Fruit fly (Drosophila melanogaster) whole organism, embryonic: ENCODE data around the gene yellow-f.

Source experiments
- Abd-B ChIP-seq: fragments of 200-800 bp; sonication (Bioruptor generic); optimal IDR thresholded peaks from 2 replicates; lab custom pipeline; 2018; ENCODE audit warnings: missing biosample characterization, mild to moderate bottlenecking, missing genetic modification characterization, moderate library complexity
- CG10462 ChIP-seq: fragments of 200-800 bp; sonication (Bioruptor generic); optimal IDR thresholded peaks from 2 replicates; lab custom pipeline; 2016; ENCODE audit warnings: missing biosample characterization, missing genetic modification characterization
- CG14441 ChIP-seq: fragments of 200-800 bp; sonication (Bioruptor generic); IDR thresholded peaks from 2 replicates; pipeline ENCODE4 v1.3.6; 2022; ENCODE audit warnings: missing biosample characterization, missing genetic modification characterization
- CG15514 ChIP-seq: fragments of 200-800 bp; sonication (Bioruptor generic); optimal IDR thresholded peaks from 3 replicates; lab custom pipeline; 2017; ENCODE audit warnings: missing biosample characterization, missing genetic modification characterization, mild to moderate bottlenecking, moderate library complexity, missing genetic modification reagents
- CG17568 ChIP-seq: fragments of 200-800 bp; sonication (Bioruptor generic); optimal IDR thresholded peaks from 2 replicates; lab custom pipeline; 2018; ENCODE audit warnings: missing biosample characterization, mild to moderate bottlenecking, missing genetic modification characterization, moderate library complexity
- CG3065 ChIP-seq: fragments of 200-800 bp; sonication (Bioruptor generic); optimal IDR thresholded peaks from 2 replicates; lab custom pipeline; 2016; ENCODE audit warnings: missing biosample characterization, missing genetic modification characterization
- CG32532 ChIP-seq: fragments of 200-800 bp; sonication (Bioruptor generic); IDR thresholded peaks from 2 replicates; pipeline ENCODE4 v1.3.6; 2022; ENCODE audit warnings: missing biosample characterization, missing genetic modification characterization
- CG3838 ChIP-seq: fragments of 200-800 bp; sonication (Bioruptor generic); optimal IDR thresholded peaks from 3 replicates; lab custom pipeline; 2016; ENCODE audit warnings: missing biosample characterization, missing genetic modification characterization
- CG4328 ChIP-seq: fragments of 200-800 bp; sonication (Bioruptor generic); optimal IDR thresholded peaks from 3 replicates; lab custom pipeline; 2017; ENCODE audit warnings: missing biosample characterization, missing genetic modification reagents, missing genetic modification characterization
- CG7372 ChIP-seq: fragments of 200-800 bp; sonication (Bioruptor generic); IDR thresholded peaks from 2 replicates; pipeline ENCODE4 v1.3.6; 2022; ENCODE audit warnings: missing biosample characterization, missing genetic modification characterization
- CG7556 ChIP-seq: fragments of 200-800 bp; sonication (Bioruptor generic); optimal IDR thresholded peaks from 2 replicates; lab custom pipeline; 2017; ENCODE audit warnings: missing biosample characterization, mild to moderate bottlenecking, missing genetic modification characterization
- CG7786 ChIP-seq: fragments of 200-800 bp; sonication (Bioruptor generic); optimal IDR thresholded peaks from 2 replicates; lab custom pipeline; 2016; ENCODE audit warnings: missing biosample characterization, missing genetic modification characterization
- CG8290 ChIP-seq, 3 experiments: fragments of 200-800 bp; sonication (Bioruptor generic); optimal IDR thresholded peaks; 2 replicates each; lab custom pipeline; 2016 to 2019; ENCODE audit warnings: missing biosample characterization in 3 of 3, missing genetic modification characterization in 3 of 3, mild to moderate bottlenecking in 2 of 3, moderate library complexity in 1 of 3
- Camta ChIP-seq: fragments of 200-800 bp; sonication (Bioruptor generic); optimal IDR thresholded peaks from 2 replicates; lab custom pipeline; 2016; ENCODE audit warnings: missing biosample characterization, missing genetic modification characterization
- D ChIP-seq, 2 experiments: fragments of 200-800 bp in 1 of 2; fragments of >200 bp in 1 of 2; sonication (Bioruptor generic) in 1 of 2; optimal IDR thresholded peaks; 2 replicates in 1 of 2; 3 replicates in 1 of 2; lab custom pipeline; 2017; ENCODE audit warnings: mild to moderate bottlenecking in 1 of 2, missing biosample characterization in 1 of 2, missing genetic modification characterization in 1 of 2, missing genetic modification reagents in 1 of 2
- H15 ChIP-seq: fragments of 200-800 bp; sonication (Bioruptor generic); IDR thresholded peaks from 3 replicates; pipeline ENCODE4 v1.3.6; 2022; ENCODE audit warnings: missing biosample characterization, missing genetic modification characterization
- Hand ChIP-seq: fragments of 200-800 bp; sonication (Bioruptor generic); optimal IDR thresholded peaks from 2 replicates; lab custom pipeline; 2017; ENCODE audit warnings: mild to moderate bottlenecking, missing biosample characterization, missing genetic modification reagents, missing genetic modification characterization
- HmgZ ChIP-seq: fragments of 200-800 bp; sonication (Bioruptor generic); optimal IDR thresholded peaks from 2 replicates; lab custom pipeline; 2018; ENCODE audit warnings: missing biosample characterization, mild to moderate bottlenecking, missing genetic modification characterization
- MBD-R2 ChIP-seq: fragments of 200-800 bp; sonication (Bioruptor generic); IDR thresholded peaks from 2 replicates; pipeline ENCODE4 v1.3.6; 2022; ENCODE audit warnings: missing biosample characterization, missing genetic modification characterization
- NfI ChIP-seq: fragments of 200-800 bp; sonication (Bioruptor generic); optimal IDR thresholded peaks from 3 replicates; lab custom pipeline; 2018; ENCODE audit warnings: missing biosample characterization, mild to moderate bottlenecking, missing genetic modification characterization, moderate library complexity
- Spps ChIP-seq: fragments of 200-800 bp; sonication (Bioruptor generic); optimal IDR thresholded peaks from 2 replicates; lab custom pipeline; 2018; ENCODE audit warnings: missing biosample characterization, mild to moderate bottlenecking, missing genetic modification characterization
- Sry-δ ChIP-seq: fragments of 200-800 bp; sonication (Bioruptor generic); optimal IDR thresholded peaks from 2 replicates; lab custom pipeline; 2016; ENCODE audit warnings: missing biosample characterization, missing genetic modification characterization
- ash1 ChIP-seq: fragments of 200-800 bp; sonication (Bioruptor generic); optimal IDR thresholded peaks from 2 replicates; lab custom pipeline; 2018; ENCODE audit warnings: missing biosample characterization, mild to moderate bottlenecking, missing genetic modification characterization
- cato ChIP-seq: fragments of 200-800 bp; sonication (Bioruptor generic); optimal IDR thresholded peaks from 2 replicates; lab custom pipeline; 2016; ENCODE audit warnings: missing biosample characterization, missing genetic modification characterization, borderline replicate concordance
- croc ChIP-seq: fragments of 200-800 bp; sonication (Bioruptor generic); conservative IDR thresholded peaks from 3 replicates; pipeline ENCODE4 v1.3.6; 2022; ENCODE audit warnings: missing biosample characterization, missing genetic modification characterization
- crp ChIP-seq, 2 experiments: fragments of 200-800 bp; sonication (Bioruptor generic); optimal IDR thresholded peaks; 2 replicates in 1 of 2; 3 replicates in 1 of 2; lab custom pipeline; 2017; ENCODE audit warnings: missing biosample characterization in 2 of 2, missing genetic modification characterization in 2 of 2, mild to moderate bottlenecking in 1 of 2, moderate library complexity in 1 of 2
- cwo ChIP-seq: fragments of 200-800 bp; sonication (Bioruptor generic); optimal IDR thresholded peaks from 3 replicates; lab custom pipeline; 2017; ENCODE audit warnings: missing biosample characterization, missing genetic modification characterization, mild to moderate bottlenecking, moderate library complexity, missing genetic modification reagents
- dmrt11E ChIP-seq: fragments of 200-800 bp; sonication (Bioruptor generic); optimal IDR thresholded peaks from 3 replicates; lab custom pipeline; 2018; ENCODE audit warnings: missing biosample characterization, mild to moderate bottlenecking, missing genetic modification characterization, moderate library complexity
- gcm ChIP-seq: fragments of 200-800 bp; sonication (Bioruptor generic); optimal IDR thresholded peaks from 2 replicates; lab custom pipeline; 2019; ENCODE audit warnings: missing biosample characterization, mild to moderate bottlenecking, missing genetic modification characterization, moderate library complexity
- gem ChIP-seq: fragments of 200-800 bp; sonication (Bioruptor generic); optimal IDR thresholded peaks from 2 replicates; lab custom pipeline; 2019; ENCODE audit warnings: missing biosample characterization, mild to moderate bottlenecking, missing genetic modification characterization, moderate library complexity
- lilli ChIP-seq: fragments of 200-800 bp; sonication (Bioruptor generic); optimal IDR thresholded peaks from 3 replicates; lab custom pipeline; 2016; ENCODE audit warnings: missing biosample characterization, missing genetic modification characterization
- lola ChIP-seq, 3 experiments: fragments of >200 bp in 2 of 3; fragments of 200-800 bp in 1 of 3; sonication (Bioruptor generic) in 1 of 3; optimal IDR thresholded peaks; 2 replicates each; lab custom pipeline; 2017 to 2019; ENCODE audit warnings: missing biosample characterization in 3 of 3, missing genetic modification characterization in 3 of 3, mild to moderate bottlenecking in 1 of 3, moderate library complexity in 1 of 3
- onecut ChIP-seq: fragments of 200-800 bp; sonication (Bioruptor generic); IDR thresholded peaks from 2 replicates; pipeline ENCODE4 v1.3.6; 2022; ENCODE audit warnings: missing biosample characterization, missing genetic modification characterization
- otp ChIP-seq: fragments of 200-800 bp; sonication (Bioruptor generic); IDR thresholded peaks from 3 replicates; pipeline ENCODE4, ENCODE4 v1.3.6; 2022; ENCODE audit warnings: missing biosample characterization, missing genetic modification characterization
- pita ChIP-seq: fragments of 200-800 bp; sonication (Bioruptor generic); optimal IDR thresholded peaks from 2 replicates; lab custom pipeline; 2017; ENCODE audit warnings: missing biosample characterization, mild to moderate bottlenecking, missing genetic modification characterization
- rib ChIP-seq: fragments of 200-800 bp; sonication (Bioruptor generic); IDR thresholded peaks from 2 replicates; pipeline ENCODE4 v1.3.6; 2022; ENCODE audit warnings: missing biosample characterization, missing genetic modification characterization
- sd ChIP-seq: fragments of 200-800 bp; sonication (Bioruptor generic); optimal IDR thresholded peaks from 3 replicates; lab custom pipeline; 2018; ENCODE audit warnings: missing biosample characterization, mild to moderate bottlenecking, missing genetic modification characterization, moderate library complexity
- sens ChIP-seq: fragments of 200-800 bp; sonication (Bioruptor generic); peaks from one replicate; lab custom pipeline; 2016; ENCODE audit warnings: missing biosample characterization, missing genetic modification characterization
- toy ChIP-seq: fragments of 200-800 bp; sonication (Bioruptor generic); IDR thresholded peaks from 2 replicates; pipeline ENCODE4 v1.3.6; 2022; ENCODE audit warnings: missing biosample characterization, missing genetic modification characterization
- zen ChIP-seq: fragments of 200-800 bp; sonication (Bioruptor generic); optimal IDR thresholded peaks from 3 replicates; lab custom pipeline; 2018; ENCODE audit warnings: missing biosample characterization, mild to moderate bottlenecking, missing genetic modification characterization, moderate library complexity

The yellow-f gene

DNA sequence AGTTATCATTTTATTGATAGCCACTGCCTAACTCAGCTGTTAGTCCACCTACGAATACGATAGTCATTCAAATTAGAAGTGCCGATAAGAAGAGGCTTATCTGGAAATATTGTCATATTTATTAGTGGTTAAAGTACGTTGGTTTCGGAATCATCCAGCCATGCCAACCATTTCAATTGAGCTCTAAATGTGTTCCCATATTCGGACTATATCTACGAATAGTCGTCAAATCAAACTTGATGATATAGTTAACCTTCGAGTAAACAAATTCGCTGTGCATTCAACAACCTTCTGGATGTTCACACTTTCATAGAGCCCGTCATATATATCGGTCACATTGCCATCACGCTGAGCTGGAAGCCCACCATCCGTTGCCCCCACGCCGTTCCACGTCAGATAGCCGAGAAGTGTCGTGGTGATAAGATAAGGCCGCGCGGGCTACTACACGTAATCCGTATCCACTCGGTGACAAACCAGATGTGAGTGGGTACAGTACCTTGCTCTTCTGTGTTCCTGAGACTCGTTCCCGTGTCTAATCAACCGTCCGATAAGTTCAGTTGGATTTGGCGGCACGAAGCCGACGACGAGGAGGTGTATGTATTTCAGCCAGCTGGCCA is 25.4 kb upstream of the yellow-f start (continued):
- TF ChIP-seq rib (0 out of 2 replicates have a peak, but pooled peaks have one; percentile 10), Hand (GFP tag; lab: Kevin White, UChicago) (peak; percentile 1), pita (GFP tag; lab: Kevin White, UChicago) (no peak), dmrt11E (tag; lab: Kevin White, UChicago) (no peak), CG7556 (no peak), cwo (GFP tag; lab: Kevin White, UChicago) (no peak), cato (GFP tag; lab: Kevin White, UChicago) (no peak), CG4328 (GFP tag; lab: Kevin White, UChicago) (no peak), CG7786 (no peak), ash1 (GFP tag; lab: Kevin White, UChicago) (no peak), CG10462 (GFP tag; lab: Kevin White, UChicago) (no peak), D (optimal IDR thresholded peaks at IDR 0.05; lab: Kevin White, UChicago) (no peak), D (GFP tag; optimal IDR thresholded peaks at IDR 0.05; lab: Kevin White, UChicago) (no peak), HmgZ (tag; lab: Kevin White, UChicago) (peak; percentile 28), NfI (GFP tag; lab: Kevin White, UChicago) (no peak), sens (no peak), CG17568 (GFP tag; lab: Kevin White, UChicago) (no peak), CG3065 (no peak), Camta (GFP tag; lab: Kevin White, UChicago) (no peak), CG14441 (GFP tag; lab: Robert Waterston, UW) (no peak), gem (tag; lab: Kevin White, UChicago) (no peak), zen (tag; lab: Kevin White, UChicago) (no peak), otp (GFP tag; lab: Robert Waterston, UW) (no peak), toy (GFP tag; lab: Robert Waterston, UW) (no peak), CG7372 (no peak), gcm (GFP tag; lab: Kevin White, UChicago) (no peak), CG3838 (GFP tag; lab: Kevin White, UChicago) (no peak), lilli (GFP tag; lab: Kevin White, UChicago) (no peak), croc (GFP tag; lab: Robert Waterston, UW) (no peak), CG32532 (GFP tag; lab: Robert Waterston, UW) (0 out of 2 replicates have a peak, but pooled peaks have one; percentile 8), H15 (GFP tag; lab: Robert Waterston, UW) (no peak), sd (no peak), CG8290 (GFP tag; optimal IDR thresholded peaks at IDR 0.05; lab: Kevin White, UChicago) (no peak), CG8290 (tag; optimal IDR thresholded peaks at IDR 0.05; lab: Kevin White, UChicago) (no peak), Abd-B (GFP tag; lab: Kevin White, UChicago) (no peak), lola (GFP tag; optimal IDR thresholded peaks at IDR 0.05; lab: Kevin White, UChicago) (no peak), CG15514 (GFP tag; lab: Kevin White, UChicago) (no peak), Sry-δ (GFP tag; lab: Kevin White, UChicago) (no peak), Spps (tag; lab: Kevin White, UChicago) (no peak), crp (GFP tag; optimal IDR thresholded peaks at IDR 0.05; lab: Kevin White, UChicago) (no peak), MBD-R2 (GFP tag; lab: Robert Waterston, UW) (no peak), onecut (GFP tag; lab: Robert Waterston, UW) (no peak)
- TF ChIP-seq, all 482 proteins: peak for 28
